Fruit fly (Drosophila melanogaster): ENCODE data around the gene CG43736.
A peak's percentile ranks its signal among the peaks of the same experiment; 100 is the strongest.

Gene CG43736

dm6 chrX:6853384-6853783 is 10.3 kb upstream of the CG43736 start (continued):
- TF ChIP-seq CG5180 (GFP tag; optimal IDR thresholded peaks at IDR 0.05) (peak; percentile 34), Adf1 (GFP tag; IDR thresholded peaks at IDR 0.05) (peak; percentile 70; the same call in 1 of the 2 replicates), caup (GFP tag; optimal IDR thresholded peaks at IDR 0.05; ENCODE audit: severe bottlenecking) (no peak), CG1792 (GFP tag; optimal IDR thresholded peaks at IDR 0.05) (no peak), CG15601 (tag; optimal IDR thresholded peaks at IDR 0.05) (no peak), Rfx (GFP tag; IDR thresholded peaks at IDR 0.05) (0 out of 2 replicates have a peak, but pooled peaks have one; percentile 25), vvl (GFP tag; IDR thresholded peaks at IDR 0.05) (peak; percentile 56; the same call in 1 of the 2 replicates), gsb-n (tag; optimal IDR thresholded peaks at IDR 0.05) (no peak), CG17361 (GFP tag; IDR thresholded peaks at IDR 0.05) (no peak), Oli (tag; optimal IDR thresholded peaks at IDR 0.05) (no peak), slou (GFP tag; optimal IDR thresholded peaks at IDR 0.05) (no peak), Taf1 (GFP tag; IDR thresholded peaks at IDR 0.05) (no peak), CG12769 (tag; optimal IDR thresholded peaks at IDR 0.05) (peak; percentile 49), knrl (GFP tag; IDR thresholded peaks at IDR 0.05; ENCODE audit: partially characterized antibody) (no peak), sug (tag; optimal IDR thresholded peaks at IDR 0.05) (peak; percentile 53), Opbp (GFP tag; IDR thresholded peaks at IDR 0.05; ENCODE audit: partially characterized antibody) (no peak), jing (GFP tag; optimal IDR thresholded peaks at IDR 0.05) (no peak), CG3838 (GFP tag; optimal IDR thresholded peaks at IDR 0.05) (no peak), CG6272 (GFP tag; IDR thresholded peaks at IDR 0.05) (no peak), nerfin-2 (GFP tag; IDR thresholded peaks at IDR 0.05; ENCODE audit: partially characterized antibody) (no peak), so (GFP tag; IDR thresholded peaks at IDR 0.05) (no peak), oc (tag; optimal IDR thresholded peaks at IDR 0.05) (peak; percentile 0), CG31224 (GFP tag; IDR thresholded peaks at IDR 0.05) (no peak), cato (GFP tag; optimal IDR thresholded peaks at IDR 0.05; ENCODE audit: borderline replicate concordance) (no peak), odd (GFP tag; optimal IDR thresholded peaks at IDR 0.05) (no peak), Fer1 (GFP tag; optimal IDR thresholded peaks at IDR 0.05) (peak; percentile 3), CG13123 (GFP tag; optimal IDR thresholded peaks at IDR 0.05) (no peak), CG2116 (GFP tag; optimal IDR thresholded peaks at IDR 0.05) (no peak), CG10462 (GFP tag; optimal IDR thresholded peaks at IDR 0.05) (no peak), HLHmδ (GFP tag; optimal IDR thresholded peaks at IDR 0.05) (no peak), Blimp-1 (GFP tag; optimal IDR thresholded peaks at IDR 0.05) (no peak), fu2 (GFP tag; optimal IDR thresholded peaks at IDR 0.05) (no peak), repo (GFP tag; optimal IDR thresholded peaks at IDR 0.05) (no peak), CG13894 (tag; optimal IDR thresholded peaks at IDR 0.05) (peak; percentile 92), gem (tag; optimal IDR thresholded peaks at IDR 0.05) (no peak), CG12299 (tag; optimal IDR thresholded peaks at IDR 0.05) (peak; percentile 70), rib (GFP tag; IDR thresholded peaks at IDR 0.05) (peak; percentile 75), Hmx (GFP tag; optimal IDR thresholded peaks at IDR 0.05) (no peak), TFAM (GFP tag; optimal IDR thresholded peaks at IDR 0.05) (no peak), otp (GFP tag; IDR thresholded peaks at IDR 0.05) (no peak), C15 (GFP tag; IDR thresholded peaks at IDR 0.05) (no peak), ssp (GFP tag; IDR thresholded peaks at IDR 0.05) (no peak), CG10979 (tag; optimal IDR thresholded peaks at IDR 0.05) (no peak), CG8290 (GFP tag; optimal IDR thresholded peaks at IDR 0.05) (no peak), CG8290 (tag; optimal IDR thresholded peaks at IDR 0.05) (peak; percentile 37 to 80), Med (GFP tag) (peak; percentile 84), sr (GFP tag; IDR thresholded peaks at IDR 0.05) (no peak), CG1529 (GFP tag; optimal IDR thresholded peaks at IDR 0.05) (no peak), CG2199 (GFP tag; IDR thresholded peaks at IDR 0.05) (peak; percentile 57; the same call in 1 of the 3 replicates), CG15269 (tag; optimal IDR thresholded peaks at IDR 0.05) (no peak), Hsf (GFP tag; optimal IDR thresholded peaks at IDR 0.05) (no peak), Nf-YC (tag; optimal IDR thresholded peaks at IDR 0.05) (peak; percentile 61)

All from whole organism, embryonic.